Worm (Caenorhabditis elegans) whole organism, L4/young adult: ENCODE results near the gene ZK809.1.
A peak's percentile ranks its signal among the peaks of the same experiment; 100 is the strongest.

ENCODE experiments used
- W03F9.2 ChIP-seq: fragments of 150-350 bp; optimal IDR thresholded peaks from 2 replicates; lab custom pipeline; 2014; ENCODE audit warnings: missing biosample characterization, missing genetic modification characterization
- dao-5 ChIP-seq: sonication (generic microtip); optimal IDR thresholded peaks from 2 replicates; lab custom pipeline; 2016; ENCODE audit warnings: missing genotype, missing genetic modification characterization, moderate library complexity, missing compliant biosample characterization
- him-1 ChIP-seq: sonication (generic microtip); optimal IDR thresholded peaks from 2 replicates; lab custom pipeline; 2016; ENCODE audit warnings: missing genotype, missing genetic modification reagents, missing genetic modification characterization, missing compliant biosample characterization

ZK809.1 gene

ce11 chrIV:11692071-11692673 lies 50.3 kb downstream of the ZK809.1 start:
- TF ChIP-seq him-1 (tag; lab: Kevin White, UChicago) (peak; percentile 52), W03F9.2 (peak; percentile 38), dao-5 (tag; lab: Kevin White, UChicago) (peak; percentile 55)
